Fruit fly (Drosophila melanogaster): Measurements from ENCODE around the gene Trpgamma.

DNA sequence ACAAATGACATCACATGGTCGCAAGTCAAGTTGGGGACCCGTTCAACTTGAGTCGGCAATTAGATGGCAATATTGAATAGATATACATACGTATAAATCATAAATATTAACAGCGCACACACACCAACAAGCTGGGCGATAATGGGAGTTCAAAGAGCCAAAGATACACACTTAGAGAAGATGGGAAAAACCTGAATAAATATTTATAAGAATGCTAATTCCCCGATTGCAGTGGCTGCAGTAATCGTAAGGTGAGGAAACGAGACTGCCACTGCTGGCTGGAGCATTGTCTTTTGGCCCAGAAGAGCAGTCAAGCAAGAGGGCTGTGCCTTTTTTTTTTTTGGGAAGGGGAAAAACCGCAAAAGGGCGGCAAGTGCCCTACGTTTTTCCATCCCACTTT, 33.7 kb upstream of the Trpgamma start:
- no peak for TF ChIP-seq psq (optimal IDR thresholded peaks at IDR 0.05)
- TF ChIP-seq h (optimal IDR thresholded peaks at IDR 0.05) = no peak
- TF ChIP-seq Sin3A (optimal IDR thresholded peaks at IDR 0.05) = no peak
- no peak for TF ChIP-seq Myc (optimal IDR thresholded peaks at IDR 0.05)
- TF ChIP-seq insv (optimal IDR thresholded peaks at IDR 0.05) = no peak
- TF ChIP-seq ttk (optimal IDR thresholded peaks at IDR 0.05) = no peak

All from Kc167 (cell line).